Worm (Caenorhabditis elegans): ENCODE measurements around the gene T04B2.8.

DNA sequence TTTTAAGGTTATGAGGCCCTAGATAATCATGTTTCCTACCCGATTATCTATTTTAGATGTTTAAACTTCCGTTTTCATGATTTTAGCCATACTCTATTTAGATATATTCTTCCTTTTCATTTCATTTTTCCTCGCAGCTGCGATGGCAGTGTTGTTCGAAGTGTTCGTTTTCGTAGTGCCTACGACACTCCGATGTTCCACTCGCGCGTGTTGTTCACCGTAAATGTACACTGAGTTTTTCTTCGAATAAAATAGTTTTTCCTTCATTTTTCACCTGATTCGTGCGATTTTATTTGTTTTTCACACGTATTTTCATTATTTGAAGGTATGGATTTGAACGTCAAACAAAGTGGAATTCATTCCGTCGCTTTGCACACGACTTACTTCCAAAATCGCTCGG is 45.9 kb upstream of the T04B2.8 start, which contains the start of gene dis-3:
- TF ChIP-seq unc-62 (GFP tag; optimal IDR thresholded peaks at IDR 0.05) (no peak), nhr-12 (tag; optimal IDR thresholded peaks at IDR 0.05) (no peak), aha-1 (tag; optimal IDR thresholded peaks at IDR 0.05) (no peak), egl-27 (tag; optimal IDR thresholded peaks at IDR 0.05) (no peak), elt-2 (tag; optimal IDR thresholded peaks at IDR 0.05) (no peak), lir-3 (tag; optimal IDR thresholded peaks at IDR 0.05; ENCODE audit: poor library complexity) (no peak), nhr-90 (tag; optimal IDR thresholded peaks at IDR 0.05; ENCODE audit: poor library complexity) (no peak), nhr-237 (tag; optimal IDR thresholded peaks at IDR 0.05) (no peak), nhr-19 (GFP tag; conservative IDR thresholded peaks at IDR 0.05) (no peak), fkh-8 (tag; optimal IDR thresholded peaks at IDR 0.05) (no peak)

Data from whole organism, L1 larva.